Fruit fly (Drosophila melanogaster) whole organism, wandering third instar larva: ENCODE measurements around the gene CG3587.

Experiments
- HLH106 ChIP-seq: fragments of 200-800 bp; optimal IDR thresholded peaks from 3 replicates; lab custom pipeline; 2019; ENCODE audit warnings: missing biosample characterization, mild to moderate bottlenecking, missing genetic modification characterization, moderate library complexity
- Jra ChIP-seq: sonication (Bioruptor generic); optimal IDR thresholded peaks from 2 replicates; lab custom pipeline; 2016; ENCODE audit warnings: missing biosample characterization, missing genetic modification characterization
- Myc ChIP-seq: fragments of >200 bp; optimal IDR thresholded peaks from 2 replicates; lab custom pipeline; 2017
- N ChIP-seq: fragments of >200 bp; optimal IDR thresholded peaks from 2 replicates; lab custom pipeline; 2018; ENCODE audit warnings: missing biosample characterization, missing external identifiers, missing genetic modification characterization
- fru ChIP-seq: fragments of 200-800 bp; sonication (Bioruptor generic); optimal IDR thresholded peaks from 3 replicates; lab custom pipeline; 2016; ENCODE audit warnings: missing biosample characterization, mild to moderate bottlenecking, missing genetic modification characterization

DNA sequence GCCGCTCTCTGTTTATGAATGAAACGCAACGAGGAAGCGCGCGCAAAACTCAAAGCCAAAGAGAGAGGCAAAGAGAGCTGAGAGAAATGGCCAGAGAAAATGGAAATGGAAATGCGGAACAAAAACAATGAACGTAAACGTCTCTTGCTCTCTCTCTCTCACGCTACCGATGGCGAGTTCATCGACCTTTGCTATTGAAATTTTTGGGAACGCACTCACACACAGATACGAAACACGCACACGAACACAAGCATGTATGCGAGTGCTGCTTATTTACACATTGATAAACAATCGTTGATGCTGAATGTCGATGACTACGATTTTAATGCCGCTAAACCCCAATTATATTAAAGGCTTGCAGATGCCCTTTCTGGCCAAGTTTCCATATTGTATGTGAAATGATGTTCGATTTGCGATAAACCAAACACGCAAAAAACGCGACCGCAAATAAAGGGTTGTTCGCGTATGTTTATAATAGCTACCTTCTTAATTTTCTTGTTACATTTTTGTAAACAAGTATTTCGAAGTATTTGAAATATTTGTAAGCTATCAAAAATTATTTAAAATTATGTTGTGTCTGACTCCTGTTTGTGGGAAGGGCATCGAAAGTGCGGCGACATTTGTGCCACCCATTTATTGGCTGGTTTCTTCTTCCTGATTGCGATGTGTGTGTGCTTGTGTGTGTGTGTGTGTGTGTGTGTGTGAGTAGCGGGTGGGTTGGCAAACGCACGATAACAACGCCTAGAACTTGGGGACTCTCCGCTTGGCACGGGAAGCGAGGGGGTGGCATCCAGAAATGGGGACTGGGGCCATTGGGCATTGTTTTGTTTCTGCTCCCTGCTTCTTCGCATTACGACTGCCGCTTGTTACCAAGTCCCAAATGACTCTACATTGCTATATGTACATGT, 3.5 kb downstream of the CG3587 start:
- TF ChIP-seq Jra (GFP tag; lab: Kevin White, UChicago): peak; percentile 54
- peak; percentile 81 for TF ChIP-seq fru (GFP tag; lab: Kevin White, UChicago)
- TF ChIP-seq N (GFP tag; lab: Kevin White, UChicago): no peak
- TF ChIP-seq HLH106 (tag; lab: Kevin White, UChicago): peak; percentile 80
- TF ChIP-seq Myc: no peak
